Fruit fly (Drosophila melanogaster) whole organism: ENCODE results near the gene CG4375.

Experiments used
- CG8478 ChIP-seq: fragments of >200 bp; optimal IDR thresholded peaks from 2 replicates; lab custom pipeline; 2018; ENCODE audit warnings: inconsistent platforms
- Dll ChIP-seq: fragments of >200 bp; optimal IDR thresholded peaks from 2 replicates; lab custom pipeline; 2017
- EcR ChIP-seq, 2 experiments: fragments of >200 bp; optimal IDR thresholded peaks; 2 replicates each; lab custom pipeline; 2017; ENCODE audit warnings: missing biosample characterization in 2 of 2, missing genetic modification characterization in 2 of 2, missing genetic modification reagents in 2 of 2

DNA sequence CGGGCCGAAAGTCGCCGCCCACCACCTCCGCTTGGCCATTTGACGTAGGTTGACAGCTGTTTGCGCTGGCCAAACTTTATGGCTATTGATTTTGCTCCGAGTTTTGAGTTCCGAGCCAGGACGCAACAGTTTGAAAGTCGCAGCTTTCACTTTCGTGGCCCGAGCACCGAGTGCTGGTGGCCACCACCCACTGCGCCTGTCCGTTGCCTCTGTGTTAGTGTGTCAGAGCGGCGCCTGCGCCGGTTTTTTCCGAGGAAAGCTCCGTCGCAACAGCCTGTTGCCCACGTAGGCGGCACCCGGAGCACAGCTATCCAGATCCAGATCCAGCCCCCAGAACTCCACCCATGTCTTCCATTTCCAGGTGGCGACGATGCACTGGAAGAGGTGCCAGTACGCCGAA is 22.1 kb upstream of the CG4375 start:
- TF ChIP-seq EcR (GFP tag; optimal IDR thresholded peaks at IDR 0.05; lab: Kevin White, UChicago) (no peak), CG8478 (lab: Kevin White, UChicago) (no peak), Dll (lab: Kevin White, UChicago) (no peak)
